Fruit fly (Drosophila melanogaster) whole organism, prepupa: ENCODE data around the gene CG5001.
A peak's percentile ranks its signal among the peaks of the same experiment; 100 is the strongest.

ENCODE experiments used
- CG10631 ChIP-seq: fragments of 200-800 bp; sonication (Bioruptor generic); optimal IDR thresholded peaks from 2 replicates; lab custom pipeline; 2016; ENCODE audit warnings: missing biosample characterization, missing genetic modification characterization
- CG10669 ChIP-seq: fragments of 200-800 bp; sonication (Bioruptor generic); optimal IDR thresholded peaks from 3 replicates; lab custom pipeline; 2018; ENCODE audit warnings: missing biosample characterization, mild to moderate bottlenecking, missing genetic modification characterization, moderate library complexity
- CG11294 ChIP-seq: fragments of 200-800 bp; sonication (Bioruptor generic); IDR thresholded peaks from 2 replicates; pipeline ENCODE4 v1.3.6; 2022; ENCODE audit warnings: missing biosample characterization, missing genetic modification characterization
- CG11762 ChIP-seq: fragments of 200-800 bp; sonication (Bioruptor generic); optimal IDR thresholded peaks from 3 replicates; lab custom pipeline; 2016; ENCODE audit warnings: missing biosample characterization, missing genetic modification characterization; ENCODE audit not compliant: insufficient read depth
- CG11902 ChIP-seq: fragments of 200-800 bp; sonication (Bioruptor generic); optimal IDR thresholded peaks from 3 replicates; lab custom pipeline; 2016; ENCODE audit warnings: missing biosample characterization, missing genetic modification characterization
- CG15336 ChIP-seq: fragments of 200-800 bp; sonication (Bioruptor generic); IDR thresholded peaks from 2 replicates; pipeline ENCODE4 v1.3.6; 2022; ENCODE audit warnings: missing biosample characterization, missing genetic modification characterization
- CG16779 ChIP-seq: fragments of 200-800 bp; sonication (Bioruptor generic); optimal IDR thresholded peaks from 3 replicates; lab custom pipeline; 2017; ENCODE audit warnings: missing biosample characterization, mild to moderate bottlenecking, missing genetic modification characterization
- CG31627 ChIP-seq: fragments of 200-800 bp; sonication (Bioruptor generic); optimal IDR thresholded peaks from 3 replicates; lab custom pipeline; 2016; ENCODE audit warnings: missing biosample characterization, missing genetic modification characterization
- CG32006 ChIP-seq: fragments of 200-800 bp; sonication (Bioruptor generic); optimal IDR thresholded peaks from 3 replicates; lab custom pipeline; 2017; ENCODE audit warnings: missing biosample characterization, mild to moderate bottlenecking, missing genetic modification characterization
- CG34406 ChIP-seq: fragments of 200-800 bp; sonication (Bioruptor generic); optimal IDR thresholded peaks from 3 replicates; lab custom pipeline; 2016; ENCODE audit warnings: missing biosample characterization, missing genetic modification characterization
- CG4318 ChIP-seq: fragments of 200-800 bp; sonication (Bioruptor generic); optimal IDR thresholded peaks from 3 replicates; lab custom pipeline; 2017; ENCODE audit warnings: missing biosample characterization, mild to moderate bottlenecking, missing genetic modification characterization
- CG6163 ChIP-seq: fragments of 200-800 bp; sonication (Bioruptor generic); IDR thresholded peaks from 3 replicates; pipeline ENCODE4 v1.3.6; 2022; ENCODE audit warnings: missing biosample characterization, missing genetic modification characterization
- CG6276 ChIP-seq: fragments of 200-800 bp; sonication (Bioruptor generic); optimal IDR thresholded peaks from 2 replicates; lab custom pipeline; 2017; ENCODE audit warnings: missing biosample characterization, mild to moderate bottlenecking, missing genetic modification characterization
- CG6792 ChIP-seq: fragments of 200-800 bp; sonication (Bioruptor generic); optimal IDR thresholded peaks from 3 replicates; lab custom pipeline; 2016; ENCODE audit warnings: missing biosample characterization, missing genetic modification characterization
- CG6808 ChIP-seq: fragments of 200-800 bp; sonication (Bioruptor generic); optimal IDR thresholded peaks from 3 replicates; lab custom pipeline; 2017; ENCODE audit warnings: missing biosample characterization, missing genetic modification characterization, mild to moderate bottlenecking, moderate library complexity, missing genetic modification reagents
- CG6854 ChIP-seq: fragments of 200-800 bp; sonication (Bioruptor generic); optimal IDR thresholded peaks from 2 replicates; lab custom pipeline; 2017; ENCODE audit warnings: missing biosample characterization, mild to moderate bottlenecking, missing genetic modification characterization
- CG7368 ChIP-seq: fragments of 200-800 bp; sonication (Bioruptor generic); optimal IDR thresholded peaks from 3 replicates; lab custom pipeline; 2016; ENCODE audit warnings: missing biosample characterization, missing genetic modification characterization
- CG8632 ChIP-seq: fragments of 200-800 bp; sonication (Bioruptor generic); optimal IDR thresholded peaks from 3 replicates; lab custom pipeline; 2016; ENCODE audit warnings: missing biosample characterization, missing genetic modification characterization
- CG9139 ChIP-seq: fragments of 200-800 bp; sonication (Bioruptor generic); optimal IDR thresholded peaks from 3 replicates; lab custom pipeline; 2017; ENCODE audit warnings: missing biosample characterization, mild to moderate bottlenecking, missing genetic modification characterization
- Eip75B ChIP-seq: fragments of 200-800 bp; sonication (Bioruptor generic); optimal IDR thresholded peaks from 3 replicates; lab custom pipeline; 2016; ENCODE audit warnings: missing biosample characterization, missing genetic modification characterization
- Eip78C ChIP-seq: fragments of 200-800 bp; sonication (Bioruptor generic); peaks from one replicate; lab custom pipeline; 2016; ENCODE audit warnings: missing biosample characterization, missing genetic modification characterization
- Eip93F ChIP-seq: fragments of 200-800 bp; sonication (Bioruptor generic); optimal IDR thresholded peaks from 2 replicates; lab custom pipeline; 2016; ENCODE audit warnings: missing biosample characterization, mild to moderate bottlenecking, missing genetic modification characterization
- Ets96B ChIP-seq: fragments of 200-800 bp; optimal IDR thresholded peaks from 2 replicates; lab custom pipeline; 2019; ENCODE audit warnings: missing biosample characterization, mild to moderate bottlenecking, missing genetic modification characterization, moderate library complexity
- Gug ChIP-seq: fragments of 200-800 bp; sonication (Bioruptor generic); IDR thresholded peaks from 2 replicates; pipeline ENCODE4 v1.3.6; 2022; ENCODE audit warnings: missing biosample characterization, missing genetic modification characterization
- Hr38 ChIP-seq: sonication (Bioruptor generic); optimal IDR thresholded peaks from 2 replicates; lab custom pipeline; 2016; ENCODE audit warnings: missing biosample characterization, missing genetic modification characterization
- Hr39 ChIP-seq: fragments of 200-800 bp; sonication (Bioruptor generic); optimal IDR thresholded peaks from 2 replicates; lab custom pipeline; 2016; ENCODE audit warnings: missing biosample characterization, missing genetic modification characterization
- Hr4 ChIP-seq: fragments of 200-800 bp; sonication (Bioruptor generic); optimal IDR thresholded peaks from 3 replicates; lab custom pipeline; 2016; ENCODE audit warnings: missing biosample characterization, missing genetic modification characterization
- Lpt ChIP-seq: fragments of 200-800 bp; sonication (Bioruptor generic); optimal IDR thresholded peaks from 3 replicates; lab custom pipeline; 2016; ENCODE audit warnings: missing biosample characterization, missing genetic modification characterization
- Met ChIP-seq: fragments of 200-800 bp; sonication (Bioruptor generic); optimal IDR thresholded peaks from 3 replicates; lab custom pipeline; 2016; ENCODE audit warnings: missing biosample characterization, missing genetic modification characterization
- OdsH ChIP-seq: fragments of 200-800 bp; sonication (Bioruptor generic); optimal IDR thresholded peaks from 3 replicates; lab custom pipeline; 2016; ENCODE audit warnings: missing biosample characterization, missing genetic modification characterization
- Smox ChIP-seq: fragments of 200-800 bp; sonication (Bioruptor generic); optimal IDR thresholded peaks from 3 replicates; lab custom pipeline; 2016; ENCODE audit warnings: missing biosample characterization, missing genetic modification characterization
- Sox102F ChIP-seq: fragments of 200-800 bp; sonication (Bioruptor generic); optimal IDR thresholded peaks from 2 replicates; lab custom pipeline; 2016; ENCODE audit warnings: missing biosample characterization, mild to moderate bottlenecking, missing genetic modification characterization
- Sox14 ChIP-seq: fragments of 200-800 bp; sonication (Bioruptor generic); optimal IDR thresholded peaks from 3 replicates; lab custom pipeline; 2016; ENCODE audit warnings: missing biosample characterization, missing genetic modification characterization
- Sox15 ChIP-seq: fragments of 200-800 bp; sonication (Bioruptor generic); optimal IDR thresholded peaks from 3 replicates; lab custom pipeline; 2016; ENCODE audit warnings: missing biosample characterization, missing genetic modification characterization
- achi ChIP-seq: fragments of 200-800 bp; sonication (Bioruptor generic); optimal IDR thresholded peaks from 3 replicates; lab custom pipeline; 2016; ENCODE audit warnings: missing biosample characterization, missing genetic modification characterization
- acj6 ChIP-seq: fragments of 200-800 bp; sonication (Bioruptor generic); optimal IDR thresholded peaks from 3 replicates; lab custom pipeline; 2016; ENCODE audit warnings: missing biosample characterization, missing genetic modification characterization
- cyc ChIP-seq: fragments of 200-800 bp; sonication (Bioruptor generic); optimal IDR thresholded peaks from 3 replicates; lab custom pipeline; 2016; ENCODE audit warnings: missing biosample characterization, missing genetic modification characterization
- dsx ChIP-seq: fragments of 200-800 bp; optimal IDR thresholded peaks from 3 replicates; lab custom pipeline; 2019; ENCODE audit warnings: missing biosample characterization, mild to moderate bottlenecking, missing genetic modification characterization, moderate library complexity; ENCODE audit not compliant: poor library complexity, severe bottlenecking
- eg ChIP-seq: fragments of 200-800 bp; sonication (Bioruptor generic); IDR thresholded peaks from 3 replicates; pipeline ENCODE4 v1.3.6; 2022; ENCODE audit warnings: missing biosample characterization, missing genetic modification characterization
- esn ChIP-seq: fragments of 200-800 bp; sonication (Bioruptor generic); optimal IDR thresholded peaks from 2 replicates; lab custom pipeline; 2016; ENCODE audit warnings: missing biosample characterization, mild to moderate bottlenecking, missing genetic modification characterization, moderate library complexity
- fd59A ChIP-seq: fragments of 200-800 bp; sonication (Bioruptor generic); optimal IDR thresholded peaks from 2 replicates; lab custom pipeline; 2017; ENCODE audit warnings: missing biosample characterization, mild to moderate bottlenecking, missing genetic modification characterization, missing genetic modification reagents
- fd85E ChIP-seq: fragments of 200-800 bp; sonication (Bioruptor generic); optimal IDR thresholded peaks from 3 replicates; lab custom pipeline; 2016; ENCODE audit warnings: missing biosample characterization, missing genetic modification characterization
- fkh ChIP-seq: fragments of 200-800 bp; sonication (Bioruptor generic); optimal IDR thresholded peaks from 3 replicates; lab custom pipeline; 2017; ENCODE audit warnings: missing biosample characterization, mild to moderate bottlenecking, missing genetic modification characterization, moderate library complexity
- lz ChIP-seq: fragments of 200-800 bp; sonication (Bioruptor generic); optimal IDR thresholded peaks from 3 replicates; lab custom pipeline; 2016; ENCODE audit warnings: missing biosample characterization, missing genetic modification characterization
- net ChIP-seq: fragments of 200-800 bp; sonication (Bioruptor generic); optimal IDR thresholded peaks from 3 replicates; lab custom pipeline; 2016; ENCODE audit warnings: missing biosample characterization, missing genetic modification characterization
- pdm3 ChIP-seq: fragments of 200-800 bp; sonication (Bioruptor generic); optimal IDR thresholded peaks from 3 replicates; lab custom pipeline; 2016; ENCODE audit warnings: missing biosample characterization, missing genetic modification characterization
- salr ChIP-seq, 2 experiments: fragments of 200-800 bp; sonication (Bioruptor generic); optimal IDR thresholded peaks; 3 replicates each; lab custom pipeline; 2016 to 2018; ENCODE audit warnings: missing biosample characterization in 2 of 2, missing genetic modification characterization in 2 of 2, mild to moderate bottlenecking in 1 of 2
- spab ChIP-seq: fragments of 200-800 bp; sonication (Bioruptor generic); optimal IDR thresholded peaks from 2 replicates; lab custom pipeline; 2017; ENCODE audit warnings: missing biosample characterization, mild to moderate bottlenecking, missing genetic modification characterization, missing genetic modification reagents
- ss ChIP-seq, 2 experiments: fragments of 200-800 bp; sonication (Bioruptor generic); optimal IDR thresholded peaks; 2 replicates in 1 of 2; 3 replicates in 1 of 2; lab custom pipeline; 2017 to 2018; ENCODE audit warnings: mild to moderate bottlenecking in 2 of 2, missing biosample characterization in 2 of 2, missing genetic modification characterization in 2 of 2, moderate library complexity in 1 of 2
- svp ChIP-seq: fragments of 200-800 bp; sonication (Bioruptor generic); peaks from one replicate; lab custom pipeline; 2016; ENCODE audit warnings: missing biosample characterization, missing genetic modification characterization
- topi ChIP-seq: fragments of 200-800 bp; sonication (Bioruptor generic); optimal IDR thresholded peaks from 3 replicates; lab custom pipeline; 2016; ENCODE audit warnings: missing biosample characterization, missing genetic modification characterization

CG5001 gene

DNA sequence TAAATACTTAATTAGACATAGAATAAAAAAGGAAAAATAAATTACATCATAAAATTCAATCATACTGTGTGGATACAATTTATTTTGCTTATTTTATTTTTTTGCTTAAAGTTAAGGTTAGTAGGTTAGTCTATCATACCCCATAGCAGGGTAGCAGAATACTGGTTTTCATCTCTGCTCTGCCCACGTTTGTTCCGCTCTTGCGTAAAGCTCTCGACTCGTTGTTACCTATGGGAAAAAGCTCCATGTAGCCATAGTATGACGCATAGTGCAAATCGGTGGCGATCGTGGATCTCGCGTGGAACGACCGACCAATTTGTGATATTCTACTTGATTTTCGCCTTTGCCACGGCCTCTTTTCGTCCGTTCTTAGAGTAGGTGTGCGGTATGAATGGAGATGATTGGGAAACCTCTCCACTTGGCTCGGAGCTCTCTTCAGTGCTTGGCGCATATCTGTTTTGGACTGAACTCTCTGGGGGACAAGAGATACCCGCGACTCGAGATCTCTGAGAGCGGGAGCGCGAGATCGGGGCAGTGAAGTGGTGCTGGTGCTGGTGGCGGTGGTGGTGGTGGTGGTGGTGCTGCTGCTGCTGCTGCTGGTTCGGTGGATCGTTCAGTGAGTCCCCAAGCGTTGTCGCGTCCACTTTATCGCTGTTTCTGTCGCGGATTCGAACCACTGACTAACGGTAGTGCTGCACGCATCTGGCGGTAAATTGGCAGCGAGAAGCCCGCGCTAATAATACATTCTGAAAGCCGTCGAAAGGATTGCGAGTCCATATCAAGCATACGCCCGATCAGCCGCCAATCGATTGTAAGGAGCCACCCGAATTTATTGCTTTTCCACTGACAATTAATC is at the start of gene CG5001:
Gene CG5001 (plus strand): TSS at position 116 of the 856 bp plus-strand sequence.
- peak; percentile 95 for TF ChIP-seq Eip78C (GFP tag; lab: Kevin White, UChicago)
- peak; percentile 65 for TF ChIP-seq Lpt
- peak; percentile 65 for TF ChIP-seq spab (GFP tag; lab: Kevin White, UChicago)
- no peak for TF ChIP-seq OdsH
- TF ChIP-seq Hr39 (GFP tag; lab: Kevin White, UChicago), result no peak
- peak; percentile 42 for TF ChIP-seq CG11902 (GFP tag; lab: Kevin White, UChicago)
- peak; percentile 86 for TF ChIP-seq CG15336 (GFP tag; lab: Robert Waterston, UW)
- peak; percentile 81 for TF ChIP-seq lz (GFP tag; lab: Kevin White, UChicago)
- TF ChIP-seq CG10669 (GFP tag; lab: Kevin White, UChicago), result no peak
- TF ChIP-seq topi, result no peak
- peak; percentile 20 for TF ChIP-seq fd59A
- TF ChIP-seq cyc, result peak; percentile 76
- peak; percentile 76 for TF ChIP-seq dsx (GFP tag; lab: Kevin White, UChicago)
- TF ChIP-seq CG32006, result peak; percentile 75
- TF ChIP-seq fd85E (GFP tag; lab: Kevin White, UChicago), result no peak
- TF ChIP-seq Hr38 (GFP tag; lab: Kevin White, UChicago), result no peak
- peak; percentile 76 for TF ChIP-seq Gug (GFP tag; lab: Robert Waterston, UW)
- TF ChIP-seq CG11762 (GFP tag; lab: Kevin White, UChicago), result no peak
- peak; percentile 1 for TF ChIP-seq CG6854 (GFP tag; lab: Kevin White, UChicago)
- no peak for TF ChIP-seq CG10631
- peak; percentile 66 for TF ChIP-seq CG16779
- TF ChIP-seq Met (GFP tag; lab: Kevin White, UChicago), result no peak
- peak; percentile 95 for TF ChIP-seq eg (GFP tag; lab: Robert Waterston, UW)
- peak; percentile 3 for TF ChIP-seq CG7368
- peak; percentile 69 for TF ChIP-seq CG31627
- TF ChIP-seq CG11294 (GFP tag; lab: Robert Waterston, UW), result peak; percentile 83
- TF ChIP-seq Smox (GFP tag; lab: Kevin White, UChicago), result no peak
- peak; percentile 74 for TF ChIP-seq CG6792 (GFP tag; lab: Kevin White, UChicago)
- no peak for TF ChIP-seq pdm3 (GFP tag; lab: Kevin White, UChicago)
- peak; percentile 72 for TF ChIP-seq achi (GFP tag; lab: Kevin White, UChicago)
- TF ChIP-seq CG9139 (GFP tag; lab: Kevin White, UChicago), result no peak
- TF ChIP-seq fkh (GFP tag; lab: Kevin White, UChicago), result no peak
- TF ChIP-seq ss (GFP tag; optimal IDR thresholded peaks at IDR 0.05; lab: Kevin White, UChicago), result peak in 1 of 2 experiments; percentile 22
- no peak for TF ChIP-seq Eip75B (GFP tag; lab: Kevin White, UChicago)
- TF ChIP-seq CG6808 (GFP tag; lab: Kevin White, UChicago), result no peak
- TF ChIP-seq CG34406, result no peak
- peak; percentile 71 for TF ChIP-seq CG6276 (GFP tag; lab: Kevin White, UChicago)
- TF ChIP-seq CG4318 (GFP tag; lab: Kevin White, UChicago), result no peak
- peak; percentile 87 for TF ChIP-seq CG6163
- TF ChIP-seq Hr4 (GFP tag; lab: Kevin White, UChicago), result no peak
- peak; percentile 70 for TF ChIP-seq CG8632 (GFP tag; lab: Kevin White, UChicago)
- TF ChIP-seq svp, result peak; percentile 92
- peak; percentile 45 for TF ChIP-seq Sox15 (GFP tag; lab: Kevin White, UChicago)
- TF ChIP-seq esn (GFP tag; lab: Kevin White, UChicago), result peak; percentile 87
- TF ChIP-seq salr (GFP tag; optimal IDR thresholded peaks at IDR 0.05; lab: Kevin White, UChicago), result peak in 1 of 2 experiments; percentile 6
- peak; percentile 83 for TF ChIP-seq net (GFP tag; lab: Kevin White, UChicago)
- no peak for TF ChIP-seq Sox102F (GFP tag; lab: Kevin White, UChicago)
- TF ChIP-seq Sox14 (GFP tag; lab: Kevin White, UChicago), result no peak
- TF ChIP-seq acj6 (GFP tag; lab: Kevin White, UChicago), result no peak
- peak; percentile 81 for TF ChIP-seq Ets96B (tag; lab: Kevin White, UChicago)
- TF ChIP-seq Eip93F (GFP tag; lab: Kevin White, UChicago), result no peak
